Fruit fly (Drosophila melanogaster) whole organism, embryonic: ENCODE data around the gene CG13679.

Experiments used
- Adf1 ChIP-seq: fragments of 200-800 bp; sonication (Bioruptor generic); IDR thresholded peaks from 2 replicates; pipeline ENCODE4 v1.3.6; 2022; ENCODE audit warnings: missing biosample characterization, missing genetic modification characterization
- Antp ChIP-seq: fragments of 200-800 bp; sonication (Bioruptor generic); optimal IDR thresholded peaks from 3 replicates; lab custom pipeline; 2016; ENCODE audit warnings: missing biosample characterization, missing genetic modification characterization
- Bgb ChIP-seq: fragments of 200-800 bp; sonication (Bioruptor generic); IDR thresholded peaks from 2 replicates; pipeline ENCODE4 v1.3.6; 2022; ENCODE audit warnings: missing biosample characterization, missing genetic modification characterization; ENCODE audit not compliant: partially characterized antibody
- C15 ChIP-seq: fragments of 200-800 bp; sonication (Bioruptor generic); IDR thresholded peaks from 3 replicates; pipeline ENCODE4 v1.3.6; 2022; ENCODE audit warnings: missing biosample characterization, missing genetic modification characterization
- CG10654 ChIP-seq: fragments of 200-800 bp; sonication (Bioruptor generic); optimal IDR thresholded peaks from 2 replicates; lab custom pipeline; 2016; ENCODE audit warnings: missing biosample characterization, missing genetic modification characterization
- CG11247 ChIP-seq: fragments of 200-800 bp; sonication (Bioruptor generic); IDR thresholded peaks from 2 replicates; pipeline ENCODE4 v1.3.6; 2022; ENCODE audit warnings: missing biosample characterization, missing genetic modification characterization
- CG11398 ChIP-seq: fragments of 200-800 bp; sonication (Bioruptor generic); optimal IDR thresholded peaks from 2 replicates; lab custom pipeline; 2016; ENCODE audit warnings: missing biosample characterization, missing genetic modification characterization
- CG12391 ChIP-seq: fragments of 200-800 bp; sonication (Bioruptor generic); optimal IDR thresholded peaks from 3 replicates; lab custom pipeline; 2018; ENCODE audit warnings: missing biosample characterization, mild to moderate bottlenecking, missing genetic modification characterization, moderate library complexity
- CG12942 ChIP-seq: fragments of 200-800 bp; sonication (Bioruptor generic); optimal IDR thresholded peaks from 3 replicates; lab custom pipeline; 2016; ENCODE audit warnings: missing biosample characterization, missing genetic modification characterization
- CG15514 ChIP-seq: fragments of 200-800 bp; sonication (Bioruptor generic); optimal IDR thresholded peaks from 3 replicates; lab custom pipeline; 2017; ENCODE audit warnings: missing biosample characterization, missing genetic modification characterization, mild to moderate bottlenecking, moderate library complexity, missing genetic modification reagents
- CG17359 ChIP-seq: fragments of 200-800 bp; sonication (Bioruptor generic); optimal IDR thresholded peaks from 3 replicates; lab custom pipeline; 2018; ENCODE audit warnings: missing biosample characterization, mild to moderate bottlenecking, missing genetic modification characterization, moderate library complexity
- CG18619 ChIP-seq: fragments of 200-800 bp; sonication (Bioruptor generic); optimal IDR thresholded peaks from 3 replicates; lab custom pipeline; 2017; ENCODE audit warnings: missing biosample characterization, mild to moderate bottlenecking, missing genetic modification characterization
- CG2199 ChIP-seq: fragments of 200-800 bp; sonication (Bioruptor generic); IDR thresholded peaks from 3 replicates; pipeline ENCODE4 v1.3.6; 2022; ENCODE audit warnings: missing biosample characterization, missing genetic modification characterization
- CG2889 ChIP-seq: fragments of 200-800 bp; sonication (Bioruptor generic); IDR thresholded peaks from 3 replicates; pipeline ENCODE4 v1.3.6; 2022; ENCODE audit warnings: missing biosample characterization, missing genetic modification characterization
- CG30020 ChIP-seq: fragments of 200-800 bp; optimal IDR thresholded peaks from 2 replicates; lab custom pipeline; 2019; ENCODE audit warnings: missing biosample characterization, mild to moderate bottlenecking, missing genetic modification characterization, moderate library complexity
- CG34224 ChIP-seq: fragments of 200-800 bp; sonication (Bioruptor generic); IDR thresholded peaks from 3 replicates; pipeline ENCODE4 v1.3.6; 2022; ENCODE audit warnings: missing biosample characterization, missing genetic modification characterization; ENCODE audit not compliant: partially characterized antibody
- CG3838 ChIP-seq: fragments of 200-800 bp; sonication (Bioruptor generic); optimal IDR thresholded peaks from 3 replicates; lab custom pipeline; 2016; ENCODE audit warnings: missing biosample characterization, missing genetic modification characterization
- CG4424 ChIP-seq: fragments of 200-800 bp; sonication (Bioruptor generic); optimal IDR thresholded peaks from 3 replicates; lab custom pipeline; 2016; ENCODE audit warnings: missing biosample characterization, missing genetic modification characterization
- CG5245 ChIP-seq: fragments of 200-800 bp; sonication (Bioruptor generic); optimal IDR thresholded peaks from 3 replicates; lab custom pipeline; 2016; ENCODE audit warnings: missing biosample characterization, missing genetic modification characterization
- CG6791 ChIP-seq: fragments of 200-800 bp; sonication (Bioruptor generic); IDR thresholded peaks from 3 replicates; pipeline ENCODE4 v1.3.6; 2022; ENCODE audit warnings: missing biosample characterization, missing genetic modification characterization; ENCODE audit not compliant: partially characterized antibody
- CG7963 ChIP-seq: fragments of 200-800 bp; sonication (Bioruptor generic); IDR thresholded peaks from 3 replicates; pipeline ENCODE4 v1.3.6; 2022; ENCODE audit warnings: missing biosample characterization, missing genetic modification characterization; ENCODE audit not compliant: partially characterized antibody
- CG8281 ChIP-seq: fragments of 200-800 bp; sonication (Bioruptor generic); optimal IDR thresholded peaks from 2 replicates; lab custom pipeline; 2018; ENCODE audit warnings: missing biosample characterization, mild to moderate bottlenecking, missing genetic modification characterization, moderate library complexity
- CG9437 ChIP-seq: fragments of 200-800 bp; sonication (Bioruptor generic); optimal IDR thresholded peaks from 2 replicates; lab custom pipeline; 2018; ENCODE audit warnings: missing biosample characterization, mild to moderate bottlenecking, missing genetic modification characterization
- Dbx ChIP-seq: fragments of 200-800 bp; sonication (Bioruptor generic); IDR thresholded peaks from 3 replicates; pipeline ENCODE4 v1.3.6; 2022; ENCODE audit warnings: missing biosample characterization, missing genetic modification characterization
- Deaf1 ChIP-seq: fragments of 200-800 bp; optimal IDR thresholded peaks from 3 replicates; lab custom pipeline; 2019; ENCODE audit warnings: missing biosample characterization, mild to moderate bottlenecking, missing genetic modification characterization, moderate library complexity
- Dip3 ChIP-seq: fragments of 200-800 bp; sonication (Bioruptor generic); optimal IDR thresholded peaks from 3 replicates; lab custom pipeline; 2016; ENCODE audit warnings: missing biosample characterization, missing genetic modification characterization
- Dref ChIP-seq: fragments of 200-800 bp; sonication (Bioruptor generic); IDR thresholded peaks from 2 replicates; pipeline ENCODE4 v1.3.6; 2022; ENCODE audit warnings: missing biosample characterization, missing genetic modification characterization
- HLH4C ChIP-seq: fragments of 200-800 bp; sonication (Bioruptor generic); IDR thresholded peaks from 3 replicates; pipeline ENCODE4 v1.3.6; 2022; ENCODE audit warnings: missing biosample characterization, missing genetic modification characterization; ENCODE audit not compliant: partially characterized antibody
- Hmr ChIP-seq: fragments of 200-800 bp; sonication (Bioruptor generic); optimal IDR thresholded peaks from 3 replicates; lab custom pipeline; 2017; ENCODE audit warnings: mild to moderate bottlenecking, missing biosample characterization, missing genetic modification reagents, missing genetic modification characterization
- Hr78 ChIP-seq, 2 experiments: fragments of 200-800 bp in 1 of 2; fragments of >200 bp in 1 of 2; sonication (Bioruptor generic) in 1 of 2; optimal IDR thresholded peaks; 2 replicates each; lab custom pipeline; 2017 to 2019; ENCODE audit warnings: missing biosample characterization in 2 of 2, missing genetic modification characterization in 2 of 2, mild to moderate bottlenecking in 1 of 2, moderate library complexity in 1 of 2
- Mes4 ChIP-seq: fragments of 200-800 bp; sonication (Bioruptor generic); optimal IDR thresholded peaks from 2 replicates; lab custom pipeline; 2016; ENCODE audit warnings: missing biosample characterization, missing genetic modification characterization
- Scr ChIP-seq: fragments of 200-800 bp; sonication (Bioruptor generic); IDR thresholded peaks from 2 replicates; pipeline ENCODE4 v1.3.6; 2022; ENCODE audit warnings: missing biosample characterization, missing genetic modification characterization; ENCODE audit not compliant: partially characterized antibody
- Vsx1 ChIP-seq: fragments of 200-800 bp; sonication (Bioruptor generic); optimal IDR thresholded peaks from 2 replicates; lab custom pipeline; 2017; ENCODE audit warnings: missing biosample characterization, mild to moderate bottlenecking, missing genetic modification characterization, missing genetic modification reagents
- bab2 ChIP-seq: fragments of 200-800 bp; sonication (Bioruptor generic); optimal IDR thresholded peaks from 2 replicates; lab custom pipeline; 2016; ENCODE audit warnings: missing biosample characterization, missing genetic modification characterization
- bcd ChIP-seq: fragments of 200-800 bp; sonication (Bioruptor generic); optimal IDR thresholded peaks from 2 replicates; lab custom pipeline; 2017; ENCODE audit warnings: missing biosample characterization, mild to moderate bottlenecking, missing genetic modification characterization
- btn ChIP-seq: fragments of 200-800 bp; sonication (Bioruptor generic); optimal IDR thresholded peaks from 2 replicates; lab custom pipeline; 2016; ENCODE audit warnings: missing biosample characterization, missing genetic modification characterization
- da ChIP-seq: fragments of 200-800 bp; sonication (Bioruptor generic); optimal IDR thresholded peaks from 2 replicates; lab custom pipeline; 2016; ENCODE audit warnings: missing biosample characterization, missing genetic modification characterization
- gt ChIP-seq: fragments of 200-800 bp; sonication (Bioruptor generic); IDR thresholded peaks from 2 replicates; pipeline ENCODE4 v1.3.6; 2022; ENCODE audit warnings: missing biosample characterization, missing genetic modification characterization
- lmd ChIP-seq: fragments of 200-800 bp; sonication (Bioruptor generic); IDR thresholded peaks from 2 replicates; pipeline ENCODE4 v1.3.6; 2022; ENCODE audit warnings: missing biosample characterization, missing genetic modification characterization
- pho ChIP-seq: fragments of 200-800 bp; sonication (Bioruptor generic); optimal IDR thresholded peaks from 2 replicates; lab custom pipeline; 2016; ENCODE audit warnings: missing biosample characterization, missing genetic modification characterization
- ro ChIP-seq: fragments of 200-800 bp; sonication (Bioruptor generic); IDR thresholded peaks from 2 replicates; pipeline ENCODE4 v1.3.6; 2022; ENCODE audit warnings: missing biosample characterization, missing genetic modification characterization
- so ChIP-seq: fragments of 200-800 bp; sonication (Bioruptor generic); IDR thresholded peaks from 3 replicates; pipeline ENCODE4 v1.3.6; 2022; ENCODE audit warnings: missing biosample characterization, missing genetic modification characterization
- sr ChIP-seq: fragments of 200-800 bp; sonication (Bioruptor generic); IDR thresholded peaks from 3 replicates; pipeline ENCODE4 v1.3.6; 2022; ENCODE audit warnings: missing biosample characterization, missing genetic modification characterization
- trem ChIP-seq: fragments of 200-800 bp; optimal IDR thresholded peaks from 3 replicates; lab custom pipeline; 2019; ENCODE audit warnings: missing biosample characterization, mild to moderate bottlenecking, missing genetic modification characterization, moderate library complexity
- ttk ChIP-seq: fragments of 200-800 bp; sonication (Bioruptor generic); IDR thresholded peaks from 2 replicates; pipeline ENCODE4 v2.1.2; 2022; ENCODE audit warnings: missing biosample characterization, missing genetic modification characterization
- vfl ChIP-seq: fragments of 200-800 bp; sonication (Bioruptor generic); optimal IDR thresholded peaks from 2 replicates; lab custom pipeline; 2016; ENCODE audit warnings: missing biosample characterization, missing genetic modification characterization
- vnd ChIP-seq: fragments of 200-800 bp; sonication (Bioruptor generic); IDR thresholded peaks from 3 replicates; pipeline ENCODE4 v1.3.6; 2022; ENCODE audit warnings: missing biosample characterization, missing genetic modification characterization; ENCODE audit not compliant: partially characterized antibody
- wdn ChIP-seq: fragments of 200-800 bp; sonication (Bioruptor generic); IDR thresholded peaks from 2 replicates; pipeline ENCODE4 v1.3.6; 2022; ENCODE audit warnings: missing biosample characterization, missing genetic modification characterization
- zfh2 ChIP-seq: fragments of 200-800 bp; sonication (Bioruptor generic); optimal IDR thresholded peaks from 2 replicates; lab custom pipeline; 2016; ENCODE audit warnings: missing biosample characterization, missing genetic modification characterization

Gene CG13679

dm6 chr3L:8177795-8178564, 24.6 kb upstream of the CG13679 start, which contains the start of gene Nmt (continued):
- TF ChIP-seq Hmr (GFP tag; lab: Kevin White, UChicago) (peak; percentile 28), lmd (GFP tag; lab: Robert Waterston, UW) (no peak), da (GFP tag; lab: Kevin White, UChicago) (no peak), btn (GFP tag; lab: Kevin White, UChicago) (no peak), pho (GFP tag; lab: Kevin White, UChicago) (peak; percentile 7), CG11398 (GFP tag; lab: Kevin White, UChicago) (no peak), sr (GFP tag; lab: Robert Waterston, UW) (no peak), Hr78 (GFP tag; optimal IDR thresholded peaks at IDR 0.05; lab: Kevin White, UChicago) (peak in 1 of 2 experiments; percentile 18), CG15514 (peak; percentile 39), Scr (GFP tag; lab: Robert Waterston, UW) (peak; percentile 75), CG5245 (GFP tag; lab: Kevin White, UChicago) (no peak), CG30020 (tag; lab: Kevin White, UChicago) (no peak), Mes4 (no peak), trem (tag; lab: Kevin White, UChicago) (peak; percentile 2), so (GFP tag; lab: Robert Waterston, UW) (no peak), CG12942 (GFP tag; lab: Kevin White, UChicago) (peak; percentile 14), C15 (GFP tag; lab: Robert Waterston, UW) (no peak), vnd (GFP tag; lab: Robert Waterston, UW) (peak; percentile 69), Dip3 (GFP tag; lab: Kevin White, UChicago) (peak; percentile 4), CG8281 (tag; lab: Kevin White, UChicago) (no peak), gt (no peak), CG11247 (no peak), CG12391 (tag; lab: Kevin White, UChicago) (peak; percentile 22), zfh2 (GFP tag; lab: Kevin White, UChicago) (peak; percentile 25), wdn (GFP tag; lab: Robert Waterston, UW) (no peak), HLH4C (peak; percentile 71), CG3838 (GFP tag; lab: Kevin White, UChicago) (no peak), Bgb (GFP tag; lab: Robert Waterston, UW) (peak; percentile 80), bab2 (no peak), Antp (GFP tag; lab: Kevin White, UChicago) (no peak), CG6791 (GFP tag; lab: Robert Waterston, UW) (peak; percentile 88), Deaf1 (tag; lab: Kevin White, UChicago) (no peak), CG10654 (no peak), CG9437 (peak; percentile 10), Adf1 (no peak; the same call in 1 of the 2 replicates), CG2889 (0 out of 3 replicates have a peak, but pooled peaks have one; percentile 33), Dbx (GFP tag; lab: Robert Waterston, UW) (0 out of 3 replicates have a peak, but pooled peaks have one; percentile 28), CG2199 (no peak), vfl (GFP tag; lab: Kevin White, UChicago) (no peak), ttk (GFP tag; lab: Robert Waterston, UW) (no peak), ro (no peak), CG4424 (GFP tag; lab: Kevin White, UChicago) (peak; percentile 27), Dref (peak; percentile 75), CG18619 (GFP tag; lab: Kevin White, UChicago) (no peak), CG34224 (GFP tag; lab: Robert Waterston, UW) (peak; percentile 80), Vsx1 (no peak), CG7963 (GFP tag; lab: Robert Waterston, UW) (peak; percentile 72), CG17359 (tag; lab: Kevin White, UChicago) (peak; percentile 26), bcd (GFP tag; lab: Kevin White, UChicago) (no peak)
